Fruit fly (Drosophila melanogaster) whole organism, pupa: ENCODE data around the gene CG6495.

Experiments used
- CG14655 ChIP-seq: fragments of 200-800 bp; sonication (Bioruptor generic); optimal IDR thresholded peaks from 3 replicates; lab custom pipeline; 2017; ENCODE audit warnings: mild to moderate bottlenecking, missing biosample characterization, missing genetic modification reagents, missing genetic modification characterization
- CG34367 ChIP-seq: fragments of 200-800 bp; sonication (Bioruptor generic); optimal IDR thresholded peaks from 2 replicates; lab custom pipeline; 2018; ENCODE audit warnings: missing biosample characterization, mild to moderate bottlenecking, missing genetic modification characterization

DNA sequence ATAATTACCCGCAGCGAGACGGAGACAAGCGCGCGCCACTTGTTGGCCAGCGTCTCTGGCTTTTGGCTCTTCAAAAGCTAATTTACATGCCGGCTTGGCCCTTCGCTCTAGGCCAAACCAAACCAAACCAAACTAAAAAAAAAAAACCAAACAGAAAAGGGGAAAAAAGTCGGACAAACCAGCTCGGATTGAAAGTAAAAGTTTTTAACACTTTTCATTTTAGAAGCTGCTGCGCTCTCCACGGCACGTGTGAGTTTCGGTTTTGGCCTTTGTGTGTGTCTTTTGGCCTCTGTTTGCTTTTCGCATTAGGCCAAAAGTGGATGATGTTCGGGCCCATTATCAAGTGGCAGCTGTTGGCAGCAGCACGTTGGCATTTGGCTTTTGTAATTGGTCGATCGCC, 20.3 kb downstream of the CG6495 start:
- TF ChIP-seq CG14655 (no peak), CG34367 (tag; lab: Kevin White, UChicago) (no peak)
